Worm (Caenorhabditis elegans) whole organism, L3 larva: ENCODE measurements around the gene mrpl-42.

Experiments
- R02D3.7 ChIP-seq: fragments of 150-350 bp; optimal IDR thresholded peaks from 2 replicates; lab custom pipeline; 2014; ENCODE audit warnings: missing biosample characterization, missing genetic modification characterization
- aly-2 ChIP-seq: fragments of 150-350 bp; optimal IDR thresholded peaks from 2 replicates; lab custom pipeline; 2014; ENCODE audit warnings: missing biosample characterization, missing genetic modification characterization
- ama-1 ChIP-seq: fragments of 150-350 bp; optimal IDR thresholded peaks from 2 replicates; lab custom pipeline; 2018
- ceh-28 ChIP-seq: fragments of 150-350 bp; optimal IDR thresholded peaks from 2 replicates; lab custom pipeline; 2014; ENCODE audit warnings: missing biosample characterization, missing genetic modification reagents, missing genetic modification characterization
- ceh-82 ChIP-seq: fragments of 150-350 bp; optimal IDR thresholded peaks from 2 replicates; lab custom pipeline; 2014; ENCODE audit warnings: missing biosample characterization, missing genetic modification characterization
- ceh-9 ChIP-seq: sonication (generic microtip); optimal IDR thresholded peaks from 2 replicates; lab custom pipeline; 2018; ENCODE audit warnings: missing biosample characterization, missing genetic modification characterization
- egl-27 ChIP-seq: sonication (generic microtip); optimal IDR thresholded peaks from 4 replicates; lab custom pipeline; 2017; ENCODE audit warnings: missing biosample characterization, missing genetic modification reagents, missing genetic modification characterization
- egl-5 ChIP-seq: fragments of 150-350 bp; optimal IDR thresholded peaks from 2 replicates; lab custom pipeline; 2017; ENCODE audit warnings: missing biosample characterization, missing genetic modification reagents, missing genetic modification characterization, inconsistent platforms
- elt-1 ChIP-seq: fragments of 150-350 bp; optimal IDR thresholded peaks from 2 replicates; lab custom pipeline; 2014; ENCODE audit warnings: missing biosample characterization, missing genetic modification characterization
- elt-2 ChIP-seq: sonication (generic microtip); optimal IDR thresholded peaks from 2 replicates; lab custom pipeline; 2016; ENCODE audit warnings: missing genetic modification reagents, mild to moderate bottlenecking, missing genetic modification characterization, missing compliant biosample characterization
- elt-3 ChIP-seq, 3 experiments: fragments of 150-350 bp in 1 of 3; sonication (generic microtip) in 2 of 3; optimal IDR thresholded peaks; 2 replicates in 2 of 3; 4 replicates in 1 of 3; lab custom pipeline; 2014 to 2017; ENCODE audit warnings: missing biosample characterization in 3 of 3, missing genetic modification characterization in 3 of 3
- fkh-10 ChIP-seq: sonication (generic microtip); optimal IDR thresholded peaks from 2 replicates; lab custom pipeline; 2017; ENCODE audit warnings: missing biosample characterization, missing genetic modification reagents, missing genetic modification characterization
- fkh-2 ChIP-seq: fragments of 150-350 bp; optimal IDR thresholded peaks from 2 replicates; lab custom pipeline; 2014; ENCODE audit warnings: missing biosample characterization, missing genetic modification reagents, missing genetic modification characterization
- fos-1 ChIP-seq: fragments of 150-350 bp; optimal IDR thresholded peaks from 2 replicates; lab custom pipeline; 2014; ENCODE audit warnings: missing biosample characterization, missing genetic modification characterization
- hmg-11 ChIP-seq: sonication (generic microtip); optimal IDR thresholded peaks from 2 replicates; lab custom pipeline; 2016; ENCODE audit warnings: missing genetic modification characterization, missing compliant biosample characterization
- jun-1 ChIP-seq: fragments of 150-350 bp; optimal IDR thresholded peaks from 2 replicates; lab custom pipeline; 2014; ENCODE audit warnings: missing biosample characterization, missing genetic modification reagents, missing genetic modification characterization
- lin-15B ChIP-seq: fragments of 150-350 bp; optimal IDR thresholded peaks from 2 replicates; lab custom pipeline; 2014; ENCODE audit warnings: missing biosample characterization, missing genetic modification characterization
- lin-39 ChIP-seq: fragments of 150-350 bp; optimal IDR thresholded peaks from 2 replicates; lab custom pipeline; 2018; ENCODE audit warnings: missing biosample characterization, missing genetic modification reagents, missing genetic modification characterization
- lsy-12 ChIP-seq: sonication (generic microtip); optimal IDR thresholded peaks from 2 replicates; lab custom pipeline; 2016; ENCODE audit warnings: mild to moderate bottlenecking, missing genetic modification characterization, missing compliant biosample characterization
- mdl-1 ChIP-seq: fragments of 150-350 bp; optimal IDR thresholded peaks from 2 replicates; lab custom pipeline; 2014; ENCODE audit warnings: missing biosample characterization, missing genetic modification characterization
- mml-1 ChIP-seq: fragments of 150-350 bp; sonication (generic microtip); optimal IDR thresholded peaks from 3 replicates; lab custom pipeline; 2014; ENCODE audit warnings: missing biosample characterization, missing genetic modification characterization
- nfya-1 ChIP-seq: sonication (generic microtip); optimal IDR thresholded peaks from 2 replicates; lab custom pipeline; 2017; ENCODE audit warnings: missing genetic modification characterization, mild to moderate bottlenecking, missing compliant biosample characterization, antibody characterized with exemption, moderate library complexity; ENCODE audit not compliant: insufficient read depth
- nhr-11 ChIP-seq: fragments of 150-350 bp; optimal IDR thresholded peaks from 2 replicates; lab custom pipeline; 2014; ENCODE audit warnings: missing biosample characterization, missing genetic modification characterization
- nhr-12 ChIP-seq: fragments of 150-350 bp; optimal IDR thresholded peaks from 2 replicates; lab custom pipeline; 2014; ENCODE audit warnings: missing biosample characterization, missing genetic modification characterization
- nhr-23 ChIP-seq: fragments of 150-350 bp; optimal IDR thresholded peaks from 2 replicates; lab custom pipeline; 2014; ENCODE audit warnings: missing biosample characterization, missing genetic modification reagents, missing genetic modification characterization
- nhr-25 ChIP-seq: sonication (generic microtip); optimal IDR thresholded peaks from 2 replicates; lab custom pipeline; 2017; ENCODE audit warnings: missing biosample characterization, missing genetic modification characterization
- nhr-43 ChIP-seq: sonication (generic microtip); optimal IDR thresholded peaks from 2 replicates; lab custom pipeline; 2016; ENCODE audit warnings: mild to moderate bottlenecking, missing genetic modification characterization, missing compliant biosample characterization; ENCODE audit not compliant: poor library complexity, severe bottlenecking
- nhr-67 ChIP-seq: fragments of 150-350 bp; optimal IDR thresholded peaks from 2 replicates; lab custom pipeline; 2014; ENCODE audit warnings: missing biosample characterization, missing genetic modification characterization
- nhr-76 ChIP-seq: fragments of 150-350 bp; sonication (generic microtip); optimal IDR thresholded peaks from 5 replicates; lab custom pipeline; 2014; ENCODE audit warnings: missing biosample characterization, missing genetic modification characterization
- nhr-77 ChIP-seq: fragments of 150-350 bp; optimal IDR thresholded peaks from 2 replicates; lab custom pipeline; 2014; ENCODE audit warnings: missing biosample characterization, missing genetic modification characterization
- pha-4 ChIP-seq: fragments of 150-350 bp; optimal IDR thresholded peaks from 2 replicates; lab custom pipeline; 2014; ENCODE audit warnings: missing biosample characterization, missing genetic modification reagents, missing genetic modification characterization
- pqm-1 ChIP-seq: fragments of 150-350 bp; optimal IDR thresholded peaks from 2 replicates; lab custom pipeline; 2017; ENCODE audit warnings: missing biosample characterization, missing genetic modification characterization, inconsistent platforms
- snpc-4 ChIP-seq: fragments of 150-350 bp; optimal IDR thresholded peaks from 2 replicates; lab custom pipeline; 2014; ENCODE audit warnings: missing biosample characterization, missing genetic modification characterization
- tbx-2 ChIP-seq: sonication (generic microtip); optimal IDR thresholded peaks from 2 replicates; lab custom pipeline; 2016; ENCODE audit warnings: mild to moderate bottlenecking, missing genetic modification characterization, missing compliant biosample characterization
- unc-39 ChIP-seq: sonication (generic microtip); optimal IDR thresholded peaks from 4 replicates; lab custom pipeline; 2017; ENCODE audit warnings: missing biosample characterization, missing genetic modification characterization
- zag-1 ChIP-seq: fragments of 150-350 bp; optimal IDR thresholded peaks from 2 replicates; lab custom pipeline; 2014; ENCODE audit warnings: missing biosample characterization, missing genetic modification characterization
- ztf-11 ChIP-seq: fragments of 150-350 bp; optimal IDR thresholded peaks from 2 replicates; lab custom pipeline; 2014; ENCODE audit warnings: missing biosample characterization, missing genetic modification characterization

mrpl-42 gene

DNA sequence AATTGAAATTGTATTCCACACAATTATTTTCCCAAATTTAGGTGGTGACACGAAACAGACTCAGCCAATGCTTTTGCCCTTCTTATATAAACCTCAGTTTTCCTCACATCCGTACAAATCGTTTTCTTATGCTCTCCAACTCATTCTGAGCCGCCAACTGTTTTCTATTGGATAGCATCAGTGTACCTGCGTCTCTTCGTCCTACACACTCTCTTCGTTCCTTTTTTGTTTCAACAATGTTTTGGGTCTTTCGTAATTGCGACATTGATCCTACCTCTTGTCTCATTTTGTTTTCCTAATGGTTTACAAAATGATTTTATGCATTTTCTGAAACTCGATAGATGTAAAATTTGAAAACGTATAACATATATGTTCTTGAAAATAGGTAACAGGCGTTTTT is 14.9 kb downstream of the mrpl-42 start:
- TF ChIP-seq nhr-43 (tag; lab: Kevin White, UChicago) (no peak), egl-5 (peak; percentile 70)

DNA sequence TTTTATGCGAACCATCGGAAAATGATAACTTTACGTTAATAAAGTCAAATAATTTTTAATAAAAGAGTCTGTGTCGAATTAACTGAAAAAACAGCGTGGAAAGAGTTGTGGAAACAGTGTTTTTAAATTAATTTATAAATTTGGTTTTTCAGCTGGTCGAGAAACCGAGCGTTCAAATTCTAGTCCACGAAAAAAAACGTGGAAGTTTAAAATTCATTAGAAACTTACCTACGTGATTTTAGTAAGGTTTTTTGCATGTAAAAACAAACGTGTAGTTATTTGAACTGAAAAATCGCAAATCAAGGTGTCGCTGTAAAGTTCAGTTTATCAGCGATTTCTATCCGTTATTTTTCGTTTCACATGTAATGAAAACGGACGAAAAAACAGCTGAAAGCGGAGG is 15.8 kb downstream of the mrpl-42 start, which contains the start of gene mans-4:
Gene mans-4, minus strand, starts transcription at position 101 of the 400 bp plus-strand sequence.
- no peak for TF ChIP-seq nhr-25 (tag; lab: Kevin White, UChicago)
- no peak for TF ChIP-seq ceh-82
- TF ChIP-seq mdl-1 (tag; lab: Kevin White, UChicago): no peak
- no peak for TF ChIP-seq ceh-28 (tag; lab: Kevin White, UChicago)
- TF ChIP-seq nhr-23 (tag; lab: Kevin White, UChicago): no peak
- TF ChIP-seq pha-4 (tag; lab: Kevin White, UChicago): no peak
- no peak for TF ChIP-seq mml-1
- TF ChIP-seq fos-1 (tag; lab: Kevin White, UChicago): no peak
- no peak for TF ChIP-seq ceh-9
- no peak for TF ChIP-seq egl-5
- no peak for TF ChIP-seq zag-1
- no peak for TF ChIP-seq nhr-11
- TF ChIP-seq lin-39 (tag; lab: Kevin White, UChicago): no peak

DNA sequence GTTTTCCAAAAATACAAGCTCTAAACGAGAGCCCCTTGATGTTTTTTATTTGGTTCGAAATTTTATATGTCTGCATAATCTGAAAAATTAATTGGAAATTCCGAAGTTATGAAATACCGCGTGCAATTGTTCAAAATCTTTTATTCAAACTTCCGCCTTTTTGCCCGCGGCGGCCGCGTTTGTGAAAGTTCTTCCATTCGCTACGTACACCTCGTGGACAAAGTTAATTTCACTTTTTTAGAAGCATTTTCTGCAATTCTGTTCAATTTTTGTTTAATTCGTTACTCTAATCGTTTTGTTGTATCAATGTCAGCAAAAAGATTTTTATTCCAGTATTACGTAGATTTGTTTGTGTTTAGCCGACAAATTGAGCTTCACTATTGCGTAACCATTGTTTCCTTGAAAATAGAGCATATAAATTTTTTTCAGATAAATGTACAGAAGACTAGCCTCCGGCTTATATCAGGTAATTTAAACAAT is 20.0 kb downstream of the mrpl-42 start, which contains the start of gene mppb-1:
Gene mppb-1, plus strand, starts transcription at position 430 of the 480 bp plus-strand sequence.
- TF ChIP-seq ama-1 (lab: Kevin White, UChicago) (no peak), nhr-43 (tag; lab: Kevin White, UChicago) (peak; percentile 96), lin-39 (tag; lab: Kevin White, UChicago) (peak; percentile 64), mml-1 (no peak), R02D3.7 (tag; lab: Kevin White, UChicago) (peak; percentile 54), nfya-1 (tag; lab: Kevin White, UChicago) (peak; percentile 80), jun-1 (tag; lab: Kevin White, UChicago) (peak; percentile 29), lin-15B (tag; lab: Kevin White, UChicago) (peak; percentile 72), snpc-4 (peak; percentile 78), hmg-11 (tag; lab: Kevin White, UChicago) (peak; percentile 42), nhr-67 (tag; lab: Kevin White, UChicago) (no peak), fkh-2 (no peak), pqm-1 (tag; lab: Kevin White, UChicago) (peak; percentile 9), elt-2 (tag; lab: Kevin White, UChicago) (peak; percentile 35), pha-4 (tag; lab: Kevin White, UChicago) (peak; percentile 79), nhr-25 (tag; lab: Kevin White, UChicago) (peak; percentile 80), lsy-12 (tag; lab: Kevin White, UChicago) (peak; percentile 64), egl-27 (tag; lab: Kevin White, UChicago) (no peak), fkh-10 (GFP tag; lab: Kevin White, UChicago) (peak; percentile 71), nhr-23 (tag; lab: Kevin White, UChicago) (peak; percentile 86)

DNA sequence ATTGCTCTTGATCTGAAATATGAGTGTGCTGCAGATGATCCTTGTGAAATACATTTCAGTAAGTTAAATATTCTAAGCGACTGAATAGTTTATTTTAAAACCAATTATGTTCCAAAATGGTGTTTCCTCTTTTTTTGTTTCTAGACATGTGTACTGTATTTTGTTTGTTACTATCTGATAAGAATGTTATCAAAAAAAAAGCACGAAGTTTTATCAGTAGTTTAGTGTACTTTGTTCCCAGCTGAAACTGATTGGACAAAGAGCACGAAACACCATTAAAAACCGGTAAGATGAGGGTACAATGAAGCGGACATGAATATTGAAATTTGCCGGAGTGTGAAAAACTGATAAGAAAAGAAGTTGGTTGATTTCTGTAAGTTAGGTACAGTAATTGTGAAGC is 24.1 kb downstream of the mrpl-42 start:
- TF ChIP-seq pha-4 (tag; lab: Kevin White, UChicago) (peak; percentile 30), unc-39 (tag; lab: Kevin White, UChicago) (no peak), R02D3.7 (tag; lab: Kevin White, UChicago) (no peak), ztf-11 (tag; lab: Kevin White, UChicago) (no peak), mdl-1 (tag; lab: Kevin White, UChicago) (no peak), lin-15B (tag; lab: Kevin White, UChicago) (no peak), pqm-1 (tag; lab: Kevin White, UChicago) (peak; percentile 84), ama-1 (lab: Kevin White, UChicago) (no peak), aly-2 (tag; lab: Kevin White, UChicago) (no peak), elt-1 (tag; lab: Kevin White, UChicago) (no peak), egl-5 (no peak), tbx-2 (no peak), nhr-23 (tag; lab: Kevin White, UChicago) (no peak), nhr-77 (tag; lab: Kevin White, UChicago) (no peak), nhr-67 (tag; lab: Kevin White, UChicago) (no peak), fkh-10 (GFP tag; lab: Kevin White, UChicago) (no peak), nhr-76 (tag; lab: Kevin White, UChicago) (no peak), lin-39 (tag; lab: Kevin White, UChicago) (no peak), elt-3 (tag; optimal IDR thresholded peaks at IDR 0.05; lab: Kevin White, UChicago) (no peak), mml-1 (no peak), nhr-12 (no peak), elt-2 (tag; lab: Kevin White, UChicago) (peak; percentile 82), snpc-4 (no peak), fos-1 (tag; lab: Kevin White, UChicago) (no peak)
